Fruit fly (Drosophila melanogaster) ovary, adult (tissue): ENCODE measurements around the gene Arglu1.

Experiments used
- CG17801 ChIP-seq: fragments of 200-800 bp; optimal IDR thresholded peaks from 2 replicates; lab custom pipeline; 2019; ENCODE audit warnings: missing biosample characterization, mild to moderate bottlenecking, missing genetic modification characterization, moderate library complexity; ENCODE audit not compliant: partially characterized antibody

Gene Arglu1

DNA sequence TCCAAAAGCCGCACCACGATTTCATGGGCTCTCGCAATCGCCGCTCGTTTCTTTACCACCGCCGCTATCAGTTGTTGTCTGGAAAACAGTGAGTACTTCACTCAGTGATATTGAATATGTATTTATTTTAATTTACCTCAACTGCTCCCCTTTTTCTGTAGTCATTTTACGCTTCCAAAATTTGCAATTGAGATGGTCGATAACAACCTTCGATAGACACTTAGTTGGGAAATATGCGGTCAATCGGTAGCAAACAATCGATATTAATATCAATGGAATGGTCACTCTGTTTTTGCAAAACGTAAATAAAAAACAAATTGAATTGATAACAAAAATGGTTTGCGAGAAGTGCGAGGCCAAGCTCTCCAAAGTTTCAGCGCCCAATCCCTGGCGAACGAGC is 47.4 kb downstream of the Arglu1 start, which contains the start of the genes CG34183 and CG4537:
Gene CG34183, minus strand, starts transcription at position 197 of the 400 bp plus-strand sequence.
Gene CG4537, plus strand, starts transcription at position 310 of the 400 bp plus-strand sequence.
- peak; percentile 71 for TF ChIP-seq CG17801 (GFP tag; lab: Kevin White, UChicago)

DNA sequence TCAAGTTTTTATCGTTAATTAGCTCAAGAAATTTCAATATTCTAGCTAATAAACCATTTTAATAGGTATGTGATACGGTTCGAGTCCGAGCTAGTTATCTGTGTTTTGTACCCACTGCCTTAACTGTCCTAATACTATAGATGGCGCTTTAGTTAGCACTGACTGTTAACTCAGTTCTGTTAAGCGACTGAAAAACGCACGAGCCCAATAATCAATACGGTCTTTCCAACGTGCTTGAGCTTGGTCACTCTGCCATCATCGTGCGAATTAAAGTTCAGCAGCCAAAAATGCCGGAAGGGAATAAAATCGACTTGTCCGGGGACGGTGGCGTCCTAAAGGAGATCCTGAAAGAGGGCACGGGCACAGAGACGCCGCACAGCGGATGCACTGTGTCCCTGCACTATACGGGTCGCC is 50.1 kb downstream of the Arglu1 start, which contains the start of gene Fkbp59:
Gene Fkbp59, plus strand, starts transcription at position 150 of the 414 bp plus-strand sequence.
- no peak for TF ChIP-seq CG17801 (GFP tag; lab: Kevin White, UChicago)

DNA sequence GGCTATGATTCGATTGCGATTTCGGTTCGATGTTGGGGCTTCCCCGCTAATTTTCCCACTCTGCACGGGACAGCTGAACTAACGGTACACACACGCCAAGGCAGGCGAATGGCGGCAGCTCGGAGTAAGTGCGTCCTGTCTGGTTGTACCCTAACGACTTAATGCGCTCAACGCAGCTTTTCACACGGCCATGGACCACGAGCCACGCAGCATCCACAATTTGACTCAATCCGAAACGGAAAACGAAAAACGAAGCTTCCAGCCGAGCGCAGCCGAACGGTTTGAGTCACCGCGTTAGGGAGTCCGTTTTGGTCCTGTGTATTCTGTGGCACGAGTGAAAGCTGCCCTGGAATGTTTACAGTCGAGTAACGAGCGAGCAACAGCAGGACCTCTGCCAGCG is 51.8 kb downstream of the Arglu1 start, which contains the start of gene nAChRalpha6:
Gene nAChRalpha6, minus strand, starts transcription at position 165 of the 400 bp plus-strand sequence.
- TF ChIP-seq CG17801 (GFP tag; lab: Kevin White, UChicago), result no peak
